Worm (Caenorhabditis elegans): ENCODE measurements around the gene nob-1.

Gene nob-1

ce11 chrIII:12084216-12084615, at the start of gene nob-1:
TSS of gene nob-1 (minus strand) at chrIII:12084316.
- TF ChIP-seq F10B5.3 (tag; optimal IDR thresholded peaks at IDR 0.05) (no peak), dmd-6 (GFP tag; IDR thresholded peaks at IDR 0.05) (no peak), aha-1 (tag) (peak; percentile 10)

ce11 chrIII:12133121-12133520, 49.0 kb upstream of the nob-1 start:
- TF ChIP-seq D1046.2 (GFP tag; IDR thresholded peaks at IDR 0.05) = no peak
- peak in 1 of 2 experiments; percentile 92 for TF ChIP-seq unc-62 (GFP tag; optimal IDR thresholded peaks at IDR 0.05 in 1 of 2)
- no peak for TF ChIP-seq unc-62 (tag; optimal IDR thresholded peaks at IDR 0.05)

DNA sequence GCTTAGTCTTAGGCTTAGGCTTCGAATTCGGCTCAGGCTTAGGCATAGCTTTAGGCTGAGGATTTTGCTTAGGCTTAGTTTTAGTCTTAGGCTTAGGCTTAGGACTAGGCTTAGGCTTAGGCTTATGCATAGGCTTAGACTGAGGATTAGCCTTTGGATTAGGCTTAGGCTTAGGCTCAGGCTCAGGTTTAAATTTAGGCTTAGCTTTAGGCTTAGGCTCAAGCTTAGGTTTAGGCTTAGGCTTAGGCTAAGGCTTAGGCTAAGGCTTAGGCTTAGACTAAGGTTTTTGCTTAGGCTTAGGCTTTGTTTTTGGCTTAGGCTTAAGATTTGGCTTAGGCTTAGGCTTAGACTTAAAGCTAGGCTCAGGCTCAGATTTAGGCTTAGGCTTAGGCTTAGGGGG, 47.6 kb upstream of the nob-1 start:
- TF ChIP-seq pqm-1 (tag; optimal IDR thresholded peaks at IDR 0.05) (no peak), ces-1 (GFP tag; optimal IDR thresholded peaks at IDR 0.05) (no peak), zip-11 (GFP tag; IDR thresholded peaks at IDR 0.05) (no peak), hif-1 (tag; optimal IDR thresholded peaks at IDR 0.05) (no peak), daf-12 (tag; optimal IDR thresholded peaks at IDR 0.05) (no peak), dmd-6 (GFP tag; IDR thresholded peaks at IDR 0.05) (no peak)

- TF ChIP-seq lin-1 (GFP tag; IDR thresholded peaks at IDR 0.05) (no peak), aha-1 (tag) (peak; percentile 46)
Measured at ce11 chrIII:12130769-12131168, 46.7 kb upstream of the nob-1 start.

DNA sequence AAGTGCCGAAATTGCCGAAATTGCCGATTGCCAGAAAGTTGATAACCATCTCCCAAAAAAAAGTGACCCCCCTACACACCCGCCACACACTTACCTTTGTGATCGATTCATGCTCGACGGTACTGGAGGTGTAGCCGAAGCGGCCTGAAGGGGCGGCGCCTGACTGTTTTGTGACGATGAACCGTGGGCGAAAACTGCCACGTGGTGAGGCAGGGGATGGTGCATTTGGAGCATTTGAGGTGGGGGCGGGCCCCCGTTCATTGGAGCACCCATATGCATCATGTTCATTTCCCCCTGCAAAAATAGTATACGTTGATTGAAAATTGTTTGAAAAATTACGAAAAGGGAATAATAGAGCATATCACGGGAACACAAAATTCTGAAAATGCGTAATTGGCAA, 45.9 kb upstream of the nob-1 start, which contains the start of gene Y75B8A.6:
Gene Y75B8A.6 (minus strand): TSS at position 292 of the 400 bp plus-strand sequence.
- peak; percentile 56 for TF ChIP-seq set-16 (GFP tag; IDR thresholded peaks at IDR 0.05)
- TF ChIP-seq ceh-44 (GFP tag; IDR thresholded peaks at IDR 0.05) = no peak

DNA sequence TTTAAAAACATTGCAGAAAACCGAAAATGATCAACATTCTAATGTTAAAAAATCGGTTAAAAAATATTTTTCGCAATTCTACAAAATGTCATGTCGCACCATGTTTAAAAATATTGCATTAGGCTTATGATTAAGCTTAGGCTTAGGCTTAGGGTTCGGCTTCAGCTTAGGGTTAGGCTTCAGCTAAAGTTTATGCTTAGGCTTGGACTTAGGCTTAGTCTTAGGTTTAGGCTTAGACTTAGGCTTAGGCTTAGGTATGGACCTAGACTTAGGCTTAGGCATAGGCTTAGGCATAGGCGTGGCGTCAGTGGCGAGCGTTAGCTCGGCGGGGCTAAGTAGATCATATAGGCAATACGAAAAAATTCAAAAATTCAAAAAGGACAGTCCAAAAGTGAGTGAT, 40.3 kb upstream of the nob-1 start:
- TF ChIP-seq mdl-1 (tag; optimal IDR thresholded peaks at IDR 0.05) (no peak), nhr-28 (tag; optimal IDR thresholded peaks at IDR 0.05) (no peak)

DNA sequence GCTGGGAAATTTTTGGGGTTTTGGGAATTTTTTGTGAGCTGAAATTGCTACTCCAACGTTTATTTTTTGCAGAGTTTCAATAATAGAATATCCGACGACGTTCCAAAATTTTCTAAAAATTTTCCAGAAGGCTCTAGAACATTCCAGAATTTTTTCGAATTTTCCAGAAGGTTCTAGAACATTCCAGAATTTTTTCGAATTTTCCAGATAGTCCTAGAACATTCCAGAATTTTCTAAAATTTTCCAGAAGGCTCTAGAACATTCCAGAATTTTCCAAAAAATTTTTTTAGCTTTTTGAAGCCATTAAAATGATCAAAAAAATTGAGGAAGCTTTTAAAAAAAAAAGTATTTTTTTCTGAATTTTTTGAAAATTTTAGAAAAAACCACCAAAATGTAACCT, 39.3 kb upstream of the nob-1 start:
- TF ChIP-seq nhr-28 (tag; optimal IDR thresholded peaks at IDR 0.05) (no peak), zfp-2 (tag; optimal IDR thresholded peaks at IDR 0.05) (no peak), sdz-12 (GFP tag; optimal IDR thresholded peaks at IDR 0.05) (no peak), snpc-4 (tag; optimal IDR thresholded peaks at IDR 0.05) (no peak), dmd-6 (GFP tag; IDR thresholded peaks at IDR 0.05) (no peak), T20F7.1 (GFP tag; optimal IDR thresholded peaks at IDR 0.05) (no peak), hmg-1.1 (GFP tag; IDR thresholded peaks at IDR 0.05) (no peak)

DNA sequence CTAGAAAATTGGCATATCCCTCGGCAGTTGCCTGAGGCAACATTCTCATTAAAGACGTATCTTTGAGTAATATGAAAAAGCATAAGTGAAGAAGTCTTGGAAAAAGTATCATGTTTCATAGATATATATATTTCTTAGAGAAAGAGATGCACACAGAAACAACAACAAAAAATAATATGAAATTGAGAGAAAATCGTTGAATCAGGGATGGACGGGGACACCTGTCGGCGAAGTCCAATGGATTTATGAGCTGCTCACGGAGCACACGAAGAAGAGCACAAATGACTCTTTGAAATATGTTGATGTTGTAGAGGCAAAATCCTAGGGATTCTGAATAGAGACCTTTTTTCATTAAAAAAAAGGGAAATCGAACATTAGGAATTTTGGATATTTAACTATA, 37.1 kb upstream of the nob-1 start:
- no peak for TF ChIP-seq zag-1 (tag; optimal IDR thresholded peaks at IDR 0.05)
- peak in 1 of 2 experiments; percentile 94 for TF ChIP-seq unc-62 (GFP tag; optimal IDR thresholded peaks at IDR 0.05 in 1 of 2)
- TF ChIP-seq unc-62 (tag; optimal IDR thresholded peaks at IDR 0.05) = no peak

- TF ChIP-seq ceh-20 (GFP tag; IDR thresholded peaks at IDR 0.05) = no peak
- TF ChIP-seq ceh-62 (tag; optimal IDR thresholded peaks at IDR 0.05) = no peak
- no peak for TF ChIP-seq mdt-29 (GFP tag; IDR thresholded peaks at IDR 0.05)
Measured at ce11 chrIII:12119625-12120024, 35.5 kb upstream of the nob-1 start.

- TF ChIP-seq lin-38 (GFP tag; IDR thresholded peaks at IDR 0.05) (no peak), daf-16 (GFP tag; optimal IDR thresholded peaks at IDR 0.05) (peak in 1 of 2 experiments; percentile 18), daf-16 (tag; optimal IDR thresholded peaks at IDR 0.05) (no peak), nhr-42 (GFP tag; IDR thresholded peaks at IDR 0.05) (no peak)
Measured at ce11 chrIII:12118381-12118780, 34.3 kb upstream of the nob-1 start, which contains the start of gene lron-12. TSS of gene lron-12 (minus strand) at chrIII:12118481.
